Worm (Caenorhabditis elegans) whole organism, midembryonic: ENCODE measurements around the gene F18E9.4.

ENCODE experiments used
- T22C8.4 ChIP-seq: fragments of 200-800 bp; sonication (Bioruptor generic); IDR thresholded peaks from 2 replicates; pipeline ENCODE4 v1.3.6; 2022; ENCODE audit warnings: missing genetic modification characterization, missing compliant biosample characterization
- cog-1 ChIP-seq: sonication (generic microtip); optimal IDR thresholded peaks from 2 replicates; lab custom pipeline; 2016; ENCODE audit warnings: missing genetic modification characterization, missing compliant biosample characterization
- flt-1 ChIP-seq: fragments of 200-800 bp; sonication (Bioruptor generic); IDR thresholded peaks from 2 replicates; pipeline ENCODE4 v1.3.6; 2022; ENCODE audit warnings: missing genetic modification characterization, missing compliant biosample characterization
- klf-2 ChIP-seq: fragments of 200-800 bp; sonication (Bioruptor generic); conservative IDR thresholded peaks from 2 replicates; pipeline ENCODE4 v1.3.6; 2022; ENCODE audit warnings: missing genetic modification reagents, missing genetic modification characterization, missing compliant biosample characterization
- med-1 ChIP-seq: sonication (generic microtip); optimal IDR thresholded peaks from 2 replicates; lab custom pipeline; 2017; ENCODE audit warnings: missing genetic modification characterization, mild to moderate bottlenecking, missing compliant biosample characterization, antibody characterized with exemption, missing genetic modification reagents; ENCODE audit not compliant: insufficient read depth
- ref-1 ChIP-seq: fragments of 200-800 bp; sonication (Bioruptor generic); conservative IDR thresholded peaks from 2 replicates; pipeline ENCODE4 v1.3.6; 2022; ENCODE audit warnings: missing genetic modification reagents, missing genetic modification characterization, missing compliant biosample characterization
- tab-1 ChIP-seq: fragments of 200-800 bp; sonication (Bioruptor generic); IDR thresholded peaks from 2 replicates; pipeline ENCODE4 v1.3.6; 2022; ENCODE audit warnings: missing genetic modification characterization, missing compliant biosample characterization
- ztf-23 ChIP-seq: fragments of 200-800 bp; sonication (Bioruptor generic); IDR thresholded peaks from 2 replicates; pipeline ENCODE4 v1.3.6; 2022; ENCODE audit warnings: missing genetic modification reagents, missing genetic modification characterization, missing compliant biosample characterization
- ztf-29 ChIP-seq: fragments of 200-800 bp; sonication (Bioruptor generic); IDR thresholded peaks from 2 replicates; pipeline ENCODE4 v1.3.6; 2022; ENCODE audit warnings: missing genetic modification reagents, missing genetic modification characterization, missing compliant biosample characterization

The F18E9.4 gene

ce11 chrX:8556614-8557196 lies 23.6 kb upstream of the F18E9.4 start, which contains the start of gene utx-1:
Gene utx-1, plus strand, starts transcription at chrX:8557146.
- TF ChIP-seq ztf-29 (GFP tag; lab: Robert Waterston, UW) (no peak), tab-1 (GFP tag; lab: Robert Waterston, UW) (peak; percentile 8; the same call in 1 of the 2 replicates), cog-1 (tag; lab: Kevin White, UChicago) (peak; percentile 3), ref-1 (no peak), med-1 (no peak), T22C8.4 (peak; percentile 54; the same call in 1 of the 2 replicates), klf-2 (GFP tag; lab: Robert Waterston, UW) (no peak), ztf-23 (GFP tag; lab: Robert Waterston, UW) (no peak)

- TF ChIP-seq ref-1: no peak
- TF ChIP-seq T22C8.4: no peak
- TF ChIP-seq klf-2 (GFP tag; lab: Robert Waterston, UW): no peak
- TF ChIP-seq ztf-23 (GFP tag; lab: Robert Waterston, UW): no peak
- no peak for TF ChIP-seq cog-1 (tag; lab: Kevin White, UChicago)
- no peak for TF ChIP-seq ztf-29 (GFP tag; lab: Robert Waterston, UW)
- no peak for TF ChIP-seq tab-1 (GFP tag; lab: Robert Waterston, UW)
- TF ChIP-seq flt-1 (GFP tag; lab: Robert Waterston, UW): no peak
Measured at ce11 chrX:8562586-8562985, 17.7 kb upstream of the F18E9.4 start.

- TF ChIP-seq ztf-23 (GFP tag; lab: Robert Waterston, UW) (no peak), klf-2 (GFP tag; lab: Robert Waterston, UW) (no peak), ref-1 (no peak), T22C8.4 (no peak), tab-1 (GFP tag; lab: Robert Waterston, UW) (no peak), med-1 (no peak), cog-1 (tag; lab: Kevin White, UChicago) (no peak), flt-1 (GFP tag; lab: Robert Waterston, UW) (no peak), ztf-29 (GFP tag; lab: Robert Waterston, UW) (no peak)
Measured at ce11 chrX:8563663-8564450, 16.5 kb upstream of the F18E9.4 start.

ce11 chrX:8564451-8564795 lies 15.9 kb upstream of the F18E9.4 start:
- TF ChIP-seq ztf-23 (GFP tag; lab: Robert Waterston, UW) (no peak), ref-1 (no peak)

ce11 chrX:8565810-8566416 lies 14.4 kb upstream of the F18E9.4 start:
- TF ChIP-seq flt-1 (GFP tag; lab: Robert Waterston, UW): no peak
- no peak for TF ChIP-seq med-1
- TF ChIP-seq ref-1: no peak
- TF ChIP-seq ztf-23 (GFP tag; lab: Robert Waterston, UW): 0 out of 2 replicates have a peak, but pooled peaks have one; percentile 31
- no peak for TF ChIP-seq ztf-29 (GFP tag; lab: Robert Waterston, UW)

- TF ChIP-seq tab-1 (GFP tag; lab: Robert Waterston, UW): no peak
- no peak for TF ChIP-seq ztf-29 (GFP tag; lab: Robert Waterston, UW)
- TF ChIP-seq ref-1: no peak
- no peak for TF ChIP-seq cog-1 (tag; lab: Kevin White, UChicago)
- TF ChIP-seq ztf-23 (GFP tag; lab: Robert Waterston, UW): no peak
- TF ChIP-seq flt-1 (GFP tag; lab: Robert Waterston, UW): no peak
- TF ChIP-seq med-1: no peak
- no peak for TF ChIP-seq T22C8.4
- no peak for TF ChIP-seq klf-2 (GFP tag; lab: Robert Waterston, UW)
Measured at ce11 chrX:8566521-8567032, 13.7 kb upstream of the F18E9.4 start.

ce11 chrX:8567166-8567565 lies 13.2 kb upstream of the F18E9.4 start:
- TF ChIP-seq klf-2 (GFP tag; lab: Robert Waterston, UW) (no peak), ref-1 (no peak)

- no peak for TF ChIP-seq ztf-23 (GFP tag; lab: Robert Waterston, UW)
- no peak for TF ChIP-seq T22C8.4
- no peak for TF ChIP-seq ref-1
- no peak for TF ChIP-seq cog-1 (tag; lab: Kevin White, UChicago)
- no peak for TF ChIP-seq med-1
- TF ChIP-seq klf-2 (GFP tag; lab: Robert Waterston, UW): no peak
- TF ChIP-seq flt-1 (GFP tag; lab: Robert Waterston, UW): no peak
- no peak for TF ChIP-seq tab-1 (GFP tag; lab: Robert Waterston, UW)
- TF ChIP-seq ztf-29 (GFP tag; lab: Robert Waterston, UW): no peak
Measured at ce11 chrX:8567823-8568314, 12.4 kb upstream of the F18E9.4 start.

ce11 chrX:8568423-8568903 lies 11.9 kb upstream of the F18E9.4 start:
- no peak for TF ChIP-seq klf-2 (GFP tag; lab: Robert Waterston, UW)

ce11 chrX:8569159-8569558 lies 11.2 kb upstream of the F18E9.4 start:
- TF ChIP-seq med-1: no peak
- TF ChIP-seq ztf-29 (GFP tag; lab: Robert Waterston, UW): no peak
- TF ChIP-seq tab-1 (GFP tag; lab: Robert Waterston, UW): no peak
- no peak for TF ChIP-seq ref-1
- TF ChIP-seq T22C8.4: no peak
- no peak; the same call in 1 of the 2 replicates for TF ChIP-seq flt-1 (GFP tag; lab: Robert Waterston, UW)
- TF ChIP-seq cog-1 (tag; lab: Kevin White, UChicago): no peak
- TF ChIP-seq klf-2 (GFP tag; lab: Robert Waterston, UW): no peak
- TF ChIP-seq ztf-23 (GFP tag; lab: Robert Waterston, UW): no peak
